Fruit fly (Drosophila melanogaster): Measurements from ENCODE around the gene RpS27A.

Gene RpS27A

DNA sequence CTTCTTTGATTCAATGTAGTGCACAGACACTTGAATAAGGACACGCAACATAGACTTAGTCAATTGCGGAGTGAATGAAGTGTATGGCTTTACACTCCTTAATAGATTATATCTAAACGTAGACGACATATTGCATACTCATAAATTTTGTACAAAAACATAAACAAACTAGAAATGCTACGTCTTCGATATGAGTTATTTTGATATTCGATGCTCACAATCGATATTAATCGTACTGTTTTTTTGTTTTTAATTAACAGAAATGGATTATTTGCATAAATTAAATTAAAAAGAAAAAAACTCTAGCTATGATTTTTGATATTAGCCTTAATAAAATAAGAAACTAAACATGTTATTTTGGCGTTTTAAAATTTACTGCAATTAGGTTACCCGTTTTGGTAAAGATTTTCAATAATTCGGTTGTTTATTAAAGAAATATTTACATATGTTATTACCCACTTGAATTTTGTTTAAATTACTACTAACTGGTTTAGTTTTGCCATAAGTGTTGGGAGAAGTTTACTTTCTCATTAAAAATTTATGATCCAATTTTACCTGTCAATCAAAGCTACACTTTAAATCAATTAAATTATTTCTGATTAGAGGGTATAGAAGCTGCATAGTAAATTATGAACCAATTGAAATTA lies 3.0 kb upstream of the RpS27A start, which contains the start of the genes CG17768, LSm-4 and Ir31a:
TSS of gene CG17768 (minus strand) at position 196 of the 647 bp plus-strand sequence.
TSS of gene LSm-4 (minus strand) at position 196 of the 647 bp plus-strand sequence.
TSS of gene Ir31a (plus strand) at position 558 of the 647 bp plus-strand sequence.
- TF ChIP-seq grau (tag; optimal IDR thresholded peaks at IDR 0.05), result no peak
- TF ChIP-seq sna (GFP tag; IDR thresholded peaks at IDR 0.05; ENCODE audit: partially characterized antibody), result peak; percentile 66; the same call in 1 of the 2 replicates
- peak; percentile 66; the same call in 1 of the 2 replicates for TF ChIP-seq CG2129 (GFP tag; IDR thresholded peaks at IDR 0.05; ENCODE audit: partially characterized antibody)
- no peak for TF ChIP-seq CG9437 (GFP tag; optimal IDR thresholded peaks at IDR 0.05)
- peak; percentile 59; the same call in 2 of the 3 replicates for TF ChIP-seq vnd (GFP tag; IDR thresholded peaks at IDR 0.05; ENCODE audit: partially characterized antibody)
- TF ChIP-seq sc (optimal IDR thresholded peaks at IDR 0.05), result no peak
- TF ChIP-seq sc (GFP tag; optimal IDR thresholded peaks at IDR 0.05), result no peak
- TF ChIP-seq CG13287 (GFP tag; IDR thresholded peaks at IDR 0.05; ENCODE audit: partially characterized antibody), result peak; percentile 87
- TF ChIP-seq insv (GFP tag; optimal IDR thresholded peaks at IDR 0.05), result no peak
- peak; percentile 39; the same call in 1 of the 3 replicates for TF ChIP-seq CG7963 (GFP tag; IDR thresholded peaks at IDR 0.05; ENCODE audit: partially characterized antibody)
- no peak for TF ChIP-seq CG13296 (GFP tag; optimal IDR thresholded peaks at IDR 0.05)
- no peak for TF ChIP-seq Hey (tag; optimal IDR thresholded peaks at IDR 0.05)
- TF ChIP-seq disco-r (GFP tag; optimal IDR thresholded peaks at IDR 0.05), result no peak
- TF ChIP-seq otp (GFP tag; IDR thresholded peaks at IDR 0.05), result no peak
- no peak for TF ChIP-seq fd96Cb (tag; optimal IDR thresholded peaks at IDR 0.05)
- peak; percentile 46; the same call in 1 of the 3 replicates for TF ChIP-seq zen2 (GFP tag; IDR thresholded peaks at IDR 0.05; ENCODE audit: partially characterized antibody)
- peak; percentile 85 for TF ChIP-seq Dll (GFP tag; IDR thresholded peaks at IDR 0.05; ENCODE audit: partially characterized antibody)
- peak; percentile 22 for TF ChIP-seq sens (GFP tag)
- no peak for TF ChIP-seq pum (GFP tag; optimal IDR thresholded peaks at IDR 0.05)
- TF ChIP-seq CG4617 (GFP tag; optimal IDR thresholded peaks at IDR 0.05; ENCODE audit: borderline replicate concordance), result peak; percentile 40
- TF ChIP-seq CG14860 (GFP tag; IDR thresholded peaks at IDR 0.05; ENCODE audit: partially characterized antibody), result peak; percentile 68
- TF ChIP-seq CG12769 (tag; optimal IDR thresholded peaks at IDR 0.05), result no peak
- TF ChIP-seq vvl (GFP tag; IDR thresholded peaks at IDR 0.05), result peak; percentile 84
- TF ChIP-seq CG17912 (GFP tag; optimal IDR thresholded peaks at IDR 0.05), result no peak
- peak; percentile 73 for TF ChIP-seq BEAF-32 (GFP tag; optimal IDR thresholded peaks at IDR 0.05)
- peak; percentile 25 for TF ChIP-seq CG12659 (GFP tag; optimal IDR thresholded peaks at IDR 0.05)
- TF ChIP-seq MESR4 (GFP tag; optimal IDR thresholded peaks at IDR 0.05), result peak; percentile 42
- TF ChIP-seq mld (GFP tag; IDR thresholded peaks at IDR 0.05; ENCODE audit: partially characterized antibody), result 0 out of 3 replicates have a peak, but pooled peaks have one; percentile 59
- no peak for TF ChIP-seq al (GFP tag; IDR thresholded peaks at IDR 0.05)
- TF ChIP-seq row (GFP tag; IDR thresholded peaks at IDR 0.05), result peak; percentile 54
- TF ChIP-seq CG30431 (GFP tag; optimal IDR thresholded peaks at IDR 0.05), result no peak
- peak; percentile 83; the same call in 1 of the 2 replicates for TF ChIP-seq amos (GFP tag; IDR thresholded peaks at IDR 0.05; ENCODE audit: partially characterized antibody)
- peak; percentile 84 for TF ChIP-seq hbn (GFP tag; IDR thresholded peaks at IDR 0.05; ENCODE audit: partially characterized antibody)
- peak; percentile 60; the same call in 2 of the 3 replicates for TF ChIP-seq Opbp (GFP tag; IDR thresholded peaks at IDR 0.05; ENCODE audit: partially characterized antibody)
- no peak for TF ChIP-seq CG15696 (tag; optimal IDR thresholded peaks at IDR 0.05)
- peak; percentile 83 for TF ChIP-seq unc-4 (GFP tag; IDR thresholded peaks at IDR 0.05; ENCODE audit: partially characterized antibody)
- TF ChIP-seq CG3838 (GFP tag; optimal IDR thresholded peaks at IDR 0.05), result no peak
- peak; percentile 66 for TF ChIP-seq Dref (GFP tag; IDR thresholded peaks at IDR 0.05)
- peak; percentile 70 for TF ChIP-seq HLH4C (GFP tag; IDR thresholded peaks at IDR 0.05; ENCODE audit: partially characterized antibody)
- no peak for TF ChIP-seq az2 (GFP tag; optimal IDR thresholded peaks at IDR 0.05)
- peak; percentile 45; the same call in 1 of the 2 replicates for TF ChIP-seq tna (GFP tag; IDR thresholded peaks at IDR 0.05; ENCODE audit: partially characterized antibody)
- peak; percentile 18 for TF ChIP-seq stwl (tag; optimal IDR thresholded peaks at IDR 0.05)
- no peak for TF ChIP-seq HLH54F (GFP tag; optimal IDR thresholded peaks at IDR 0.05)
- TF ChIP-seq pzg (GFP tag; optimal IDR thresholded peaks at IDR 0.05), result peak; percentile 20
- TF ChIP-seq CG16815 (GFP tag; optimal IDR thresholded peaks at IDR 0.05), result no peak
- peak; percentile 49; the same call in 1 of the 2 replicates for TF ChIP-seq nerfin-2 (GFP tag; IDR thresholded peaks at IDR 0.05; ENCODE audit: partially characterized antibody)
- TF ChIP-seq Doc3 (GFP tag; IDR thresholded peaks at IDR 0.05; ENCODE audit: partially characterized antibody), result peak; percentile 88
